Fruit fly (Drosophila melanogaster) whole organism, embryonic: Measurements from ENCODE around the gene CG34180.

Experiments
- Adf1 ChIP-seq: fragments of 200-800 bp; sonication (Bioruptor generic); IDR thresholded peaks from 2 replicates; pipeline ENCODE4 v1.3.6; 2022; ENCODE audit warnings: missing biosample characterization, missing genetic modification characterization
- Awh ChIP-seq: fragments of 200-800 bp; sonication (Bioruptor generic); IDR thresholded peaks from 2 replicates; pipeline ENCODE4, ENCODE4 v1.3.6; 2022; ENCODE audit warnings: missing biosample characterization, missing genetic modification characterization
- Bgb ChIP-seq: fragments of 200-800 bp; sonication (Bioruptor generic); IDR thresholded peaks from 2 replicates; pipeline ENCODE4 v1.3.6; 2022; ENCODE audit warnings: missing biosample characterization, missing genetic modification characterization; ENCODE audit not compliant: partially characterized antibody
- Blimp-1 ChIP-seq: fragments of 200-800 bp; sonication (Bioruptor generic); optimal IDR thresholded peaks from 3 replicates; lab custom pipeline; 2018; ENCODE audit warnings: missing biosample characterization, missing genetic modification characterization, mild to moderate bottlenecking, moderate library complexity, missing genetic modification reagents
- CG10431 ChIP-seq: fragments of 200-800 bp; sonication (Bioruptor generic); optimal IDR thresholded peaks from 3 replicates; lab custom pipeline; 2018; ENCODE audit warnings: missing biosample characterization, mild to moderate bottlenecking, missing genetic modification characterization
- CG10654 ChIP-seq: fragments of 200-800 bp; sonication (Bioruptor generic); optimal IDR thresholded peaks from 2 replicates; lab custom pipeline; 2016; ENCODE audit warnings: missing biosample characterization, missing genetic modification characterization
- CG12155 ChIP-seq: fragments of 200-800 bp; sonication (Bioruptor generic); optimal IDR thresholded peaks from 3 replicates; lab custom pipeline; 2016; ENCODE audit warnings: missing biosample characterization, missing genetic modification characterization
- CG12744 ChIP-seq: fragments of 200-800 bp; sonication (Bioruptor generic); optimal IDR thresholded peaks from 2 replicates; lab custom pipeline; 2016; ENCODE audit warnings: missing biosample characterization, missing genetic modification characterization
- CG13424 ChIP-seq: fragments of 200-800 bp; sonication (Bioruptor generic); optimal IDR thresholded peaks from 2 replicates; lab custom pipeline; 2019; ENCODE audit warnings: missing biosample characterization, mild to moderate bottlenecking, missing genetic modification characterization, moderate library complexity
- CG17328 ChIP-seq: fragments of 200-800 bp; sonication (Bioruptor generic); IDR thresholded peaks from 2 replicates; pipeline ENCODE4 v1.3.6; 2022; ENCODE audit warnings: missing biosample characterization, missing genetic modification characterization
- CG1792 ChIP-seq: fragments of 200-800 bp; sonication (Bioruptor generic); optimal IDR thresholded peaks from 2 replicates; lab custom pipeline; 2016; ENCODE audit warnings: missing biosample characterization, missing genetic modification characterization
- CG2120 ChIP-seq: fragments of 200-800 bp; sonication (Bioruptor generic); optimal IDR thresholded peaks from 3 replicates; lab custom pipeline; 2016; ENCODE audit warnings: missing biosample characterization, missing genetic modification characterization
- CG4617 ChIP-seq: fragments of 200-800 bp; sonication (Bioruptor generic); optimal IDR thresholded peaks from 3 replicates; lab custom pipeline; 2016; ENCODE audit warnings: missing biosample characterization, missing genetic modification characterization, borderline replicate concordance
- CG9932 ChIP-seq: fragments of 200-800 bp; sonication (Bioruptor generic); IDR thresholded peaks from 2 replicates; pipeline ENCODE4 v1.3.6; 2022; ENCODE audit warnings: missing biosample characterization, missing genetic modification characterization
- D19A ChIP-seq: fragments of 200-800 bp; optimal IDR thresholded peaks from 3 replicates; lab custom pipeline; 2019; ENCODE audit warnings: missing biosample characterization, mild to moderate bottlenecking, missing genetic modification characterization, moderate library complexity
- E2f1 ChIP-seq: fragments of 200-800 bp; sonication (Bioruptor generic); IDR thresholded peaks from 2 replicates; pipeline ENCODE4 v1.3.6; 2022; ENCODE audit warnings: missing biosample characterization, missing genetic modification characterization
- E2f2 ChIP-seq: fragments of 200-800 bp; sonication (Bioruptor generic); IDR thresholded peaks from 2 replicates; pipeline ENCODE4 v1.3.6; 2022; ENCODE audit warnings: missing biosample characterization, missing genetic modification characterization
- Ets97D ChIP-seq: fragments of 200-800 bp; sonication (Bioruptor generic); optimal IDR thresholded peaks from 3 replicates; lab custom pipeline; 2016; ENCODE audit warnings: missing biosample characterization, missing genetic modification characterization
- Gsc ChIP-seq: fragments of 200-800 bp; sonication (Bioruptor generic); IDR thresholded peaks from 2 replicates; pipeline ENCODE4 v1.3.6; 2022; ENCODE audit warnings: missing biosample characterization, missing genetic modification characterization
- H2.0 ChIP-seq: fragments of 200-800 bp; sonication (Bioruptor generic); IDR thresholded peaks from 2 replicates; pipeline ENCODE4 v1.3.6; 2022; ENCODE audit warnings: missing biosample characterization, missing genetic modification characterization
- Jarid2 ChIP-seq: fragments of 200-800 bp; sonication (Bioruptor generic); optimal IDR thresholded peaks from 3 replicates; lab custom pipeline; 2017; ENCODE audit warnings: mild to moderate bottlenecking, missing biosample characterization, missing genetic modification reagents, missing genetic modification characterization
- Med ChIP-seq: fragments of 200-800 bp; sonication (Bioruptor generic); peaks from one replicate; lab custom pipeline; 2016; ENCODE audit warnings: missing biosample characterization, missing genetic modification characterization, mild to moderate bottlenecking, inconsistent platforms, moderate library complexity
- Myb ChIP-seq: fragments of 200-800 bp; sonication (Bioruptor generic); optimal IDR thresholded peaks from 2 replicates; lab custom pipeline; 2016; ENCODE audit warnings: missing biosample characterization, missing genetic modification characterization
- NFAT ChIP-seq: fragments of 200-800 bp; sonication (Bioruptor generic); IDR thresholded peaks from 2 replicates; pipeline ENCODE4 v1.3.6; 2022; ENCODE audit warnings: missing biosample characterization, missing genetic modification characterization
- PHDP ChIP-seq: fragments of 200-800 bp; sonication (Bioruptor generic); optimal IDR thresholded peaks from 3 replicates; lab custom pipeline; 2018; ENCODE audit warnings: missing biosample characterization, mild to moderate bottlenecking, missing genetic modification characterization, moderate library complexity
- Rx ChIP-seq: fragments of 200-800 bp; sonication (Bioruptor generic); IDR thresholded peaks from 2 replicates; pipeline ENCODE4 v1.3.6; 2022; ENCODE audit warnings: missing biosample characterization, missing genetic modification characterization
- Scr ChIP-seq: fragments of 200-800 bp; sonication (Bioruptor generic); IDR thresholded peaks from 2 replicates; pipeline ENCODE4 v1.3.6; 2022; ENCODE audit warnings: missing biosample characterization, missing genetic modification characterization; ENCODE audit not compliant: partially characterized antibody
- Xbp1 ChIP-seq: fragments of 200-800 bp; sonication (Bioruptor generic); optimal IDR thresholded peaks from 3 replicates; lab custom pipeline; 2016; ENCODE audit warnings: missing biosample characterization, mild to moderate bottlenecking, missing genetic modification characterization
- abd-A ChIP-seq: fragments of 200-800 bp; sonication (Bioruptor generic); optimal IDR thresholded peaks from 3 replicates; lab custom pipeline; 2019; ENCODE audit warnings: missing biosample characterization, mild to moderate bottlenecking, missing genetic modification characterization, moderate library complexity
- amos ChIP-seq: fragments of 200-800 bp; sonication (Bioruptor generic); IDR thresholded peaks from 2 replicates; pipeline ENCODE4 v1.3.6; 2022; ENCODE audit warnings: missing biosample characterization, missing genetic modification characterization; ENCODE audit not compliant: partially characterized antibody
- ara ChIP-seq: fragments of 200-800 bp; sonication (Bioruptor generic); IDR thresholded peaks from 2 replicates; pipeline ENCODE4 v1.3.6; 2022; ENCODE audit warnings: missing biosample characterization, missing genetic modification characterization
- cg ChIP-seq: fragments of 200-800 bp; sonication (Bioruptor generic); optimal IDR thresholded peaks from 3 replicates; lab custom pipeline; 2019; ENCODE audit warnings: missing biosample characterization, mild to moderate bottlenecking, missing genetic modification characterization, moderate library complexity
- chinmo ChIP-seq: fragments of 200-800 bp; sonication (Bioruptor generic); IDR thresholded peaks from 4 replicates; pipeline ENCODE4 v1.3.6; 2022; ENCODE audit warnings: missing biosample characterization, missing genetic modification characterization; ENCODE audit not compliant: partially characterized antibody
- corto ChIP-seq: fragments of 200-800 bp; sonication (Bioruptor generic); optimal IDR thresholded peaks from 2 replicates; lab custom pipeline; 2016; ENCODE audit warnings: missing biosample characterization, mild to moderate bottlenecking, missing genetic modification characterization, moderate library complexity
- fd3F ChIP-seq: fragments of 200-800 bp; sonication (Bioruptor generic); optimal IDR thresholded peaks from 2 replicates; lab custom pipeline; 2018; ENCODE audit warnings: missing biosample characterization, mild to moderate bottlenecking, missing genetic modification characterization, moderate library complexity
- ftz-f1 ChIP-seq: fragments of 200-800 bp; sonication (Bioruptor generic); optimal IDR thresholded peaks from 2 replicates; lab custom pipeline; 2016; ENCODE audit warnings: missing biosample characterization, missing genetic modification characterization
- grn ChIP-seq: fragments of 200-800 bp; sonication (Bioruptor generic); optimal IDR thresholded peaks from 3 replicates; lab custom pipeline; 2017; ENCODE audit warnings: missing biosample characterization, missing genetic modification characterization
- hbn ChIP-seq: fragments of 200-800 bp; sonication (Bioruptor generic); IDR thresholded peaks from 2 replicates; pipeline ENCODE4 v1.3.6; 2022; ENCODE audit warnings: missing biosample characterization, missing genetic modification characterization; ENCODE audit not compliant: partially characterized antibody
- jing ChIP-seq: fragments of 200-800 bp; sonication (Bioruptor generic); optimal IDR thresholded peaks from 2 replicates; lab custom pipeline; 2018; ENCODE audit warnings: missing biosample characterization, mild to moderate bottlenecking, missing genetic modification characterization
- lab ChIP-seq: fragments of 200-800 bp; sonication (Bioruptor generic); optimal IDR thresholded peaks from 3 replicates; lab custom pipeline; 2017; ENCODE audit warnings: missing biosample characterization, missing genetic modification characterization, mild to moderate bottlenecking, moderate library complexity, missing genetic modification reagents
- nerfin-1 ChIP-seq: fragments of 200-800 bp; sonication (Bioruptor generic); optimal IDR thresholded peaks from 3 replicates; lab custom pipeline; 2019; ENCODE audit warnings: missing biosample characterization, mild to moderate bottlenecking, missing genetic modification characterization, moderate library complexity
- oc ChIP-seq: fragments of 200-800 bp; sonication (Bioruptor generic); optimal IDR thresholded peaks from 2 replicates; lab custom pipeline; 2018; ENCODE audit warnings: missing biosample characterization, mild to moderate bottlenecking, missing genetic modification characterization, moderate library complexity
- onecut ChIP-seq: fragments of 200-800 bp; sonication (Bioruptor generic); IDR thresholded peaks from 2 replicates; pipeline ENCODE4 v1.3.6; 2022; ENCODE audit warnings: missing biosample characterization, missing genetic modification characterization
- phol ChIP-seq: fragments of 200-800 bp; sonication (Bioruptor generic); optimal IDR thresholded peaks from 3 replicates; lab custom pipeline; 2018; ENCODE audit warnings: missing biosample characterization, mild to moderate bottlenecking, missing genetic modification characterization, moderate library complexity
- psq ChIP-seq: fragments of 200-800 bp; sonication (Bioruptor generic); optimal IDR thresholded peaks from 2 replicates; lab custom pipeline; 2017; ENCODE audit warnings: missing biosample characterization, missing genetic modification characterization
- rib ChIP-seq: fragments of 200-800 bp; sonication (Bioruptor generic); IDR thresholded peaks from 2 replicates; pipeline ENCODE4 v1.3.6; 2022; ENCODE audit warnings: missing biosample characterization, missing genetic modification characterization
- scrt ChIP-seq: fragments of 200-800 bp; sonication (Bioruptor generic); optimal IDR thresholded peaks from 2 replicates; lab custom pipeline; 2018; ENCODE audit warnings: missing biosample characterization, mild to moderate bottlenecking, missing genetic modification characterization, moderate library complexity
- so ChIP-seq: fragments of 200-800 bp; sonication (Bioruptor generic); IDR thresholded peaks from 3 replicates; pipeline ENCODE4 v1.3.6; 2022; ENCODE audit warnings: missing biosample characterization, missing genetic modification characterization
- sug ChIP-seq: fragments of 200-800 bp; optimal IDR thresholded peaks from 2 replicates; lab custom pipeline; 2019; ENCODE audit warnings: missing biosample characterization, mild to moderate bottlenecking, missing genetic modification characterization, moderate library complexity
- trh ChIP-seq: fragments of 200-800 bp; sonication (Bioruptor generic); optimal IDR thresholded peaks from 2 replicates; lab custom pipeline; 2016; ENCODE audit warnings: missing biosample characterization, missing genetic modification characterization
- vfl ChIP-seq: fragments of 200-800 bp; sonication (Bioruptor generic); optimal IDR thresholded peaks from 2 replicates; lab custom pipeline; 2016; ENCODE audit warnings: missing biosample characterization, missing genetic modification characterization

CG34180 gene

dm6 chr2L:6082157-6082645 is 21.9 kb downstream of the CG34180 start, which contains the start of gene Kr-h1 (continued):
- no peak for TF ChIP-seq onecut
- no peak for TF ChIP-seq psq
- peak; percentile 23; the same call in 1 of the 2 replicates for TF ChIP-seq Bgb (GFP tag; lab: Robert Waterston, UW)
- TF ChIP-seq E2f1, result no peak
- TF ChIP-seq oc, result no peak
- TF ChIP-seq D19A, result no peak
- TF ChIP-seq CG10431, result no peak
- TF ChIP-seq CG13424 (tag; lab: Kevin White, UChicago), result no peak
- TF ChIP-seq vfl (GFP tag; lab: Kevin White, UChicago), result no peak
- 0 out of 2 replicates have a peak, but pooled peaks have one; percentile 12 for TF ChIP-seq Scr
- TF ChIP-seq lab (GFP tag; lab: Kevin White, UChicago), result no peak
- peak; percentile 17; the same call in 1 of the 2 replicates for TF ChIP-seq CG9932
- peak; percentile 72 for TF ChIP-seq CG12155 (GFP tag; lab: Kevin White, UChicago)
- TF ChIP-seq H2.0 (GFP tag; lab: Robert Waterston, UW), result no peak
- TF ChIP-seq Blimp-1 (GFP tag; lab: Kevin White, UChicago), result peak; percentile 37
- peak; percentile 67 for TF ChIP-seq cg (GFP tag; lab: Kevin White, UChicago)
- no peak for TF ChIP-seq Awh (GFP tag; lab: Robert Waterston, UW)
- TF ChIP-seq Myb, result no peak
- TF ChIP-seq CG17328 (GFP tag; lab: Robert Waterston, UW), result no peak
- TF ChIP-seq abd-A (tag; lab: Kevin White, UChicago), result peak; percentile 6
- TF ChIP-seq PHDP (tag; lab: Kevin White, UChicago), result no peak
- TF ChIP-seq Ets97D (GFP tag; lab: Kevin White, UChicago), result no peak
- TF ChIP-seq Rx (GFP tag; lab: Robert Waterston, UW), result no peak
- no peak for TF ChIP-seq Med
- TF ChIP-seq trh, result no peak
- peak; percentile 75 for TF ChIP-seq sug (tag; lab: Kevin White, UChicago)
- TF ChIP-seq phol (tag; lab: Kevin White, UChicago), result no peak
- TF ChIP-seq grn, result peak; percentile 46
- TF ChIP-seq jing (GFP tag; lab: Kevin White, UChicago), result no peak
- TF ChIP-seq scrt (GFP tag; lab: Kevin White, UChicago), result peak; percentile 14
- peak; percentile 27; the same call in 1 of the 2 replicates for TF ChIP-seq amos
- TF ChIP-seq CG4617 (GFP tag; lab: Kevin White, UChicago), result no peak
- TF ChIP-seq fd3F (GFP tag; lab: Kevin White, UChicago), result no peak
- TF ChIP-seq Gsc (GFP tag; lab: Robert Waterston, UW), result no peak
- TF ChIP-seq CG12744 (GFP tag; lab: Kevin White, UChicago), result no peak
- TF ChIP-seq Xbp1, result no peak
- TF ChIP-seq ftz-f1 (GFP tag; lab: Kevin White, UChicago), result peak; percentile 44
- no peak for TF ChIP-seq nerfin-1 (tag; lab: Kevin White, UChicago)
- peak; percentile 43 for TF ChIP-seq corto (GFP tag; lab: Kevin White, UChicago)
- TF ChIP-seq CG10654 (GFP tag; lab: Kevin White, UChicago), result no peak
- peak; percentile 100 for TF ChIP-seq Adf1 (GFP tag; lab: Robert Waterston, UW)
- TF ChIP-seq CG1792 (GFP tag; lab: Kevin White, UChicago), result no peak
- TF ChIP-seq so (GFP tag; lab: Robert Waterston, UW), result 0 out of 3 replicates have a peak, but pooled peaks have one; percentile 35
- no peak for TF ChIP-seq NFAT (GFP tag; lab: Robert Waterston, UW)
- no peak for TF ChIP-seq E2f2
- TF ChIP-seq ara (GFP tag; lab: Robert Waterston, UW), result no peak
- TF ChIP-seq chinmo (GFP tag; lab: Robert Waterston, UW), result peak; percentile 96
- TF ChIP-seq CG2120 (GFP tag; lab: Kevin White, UChicago), result no peak
- TF ChIP-seq rib (GFP tag; lab: Robert Waterston, UW), result peak; percentile 85
- TF ChIP-seq Jarid2, result peak; percentile 33
- TF ChIP-seq hbn (GFP tag; lab: Robert Waterston, UW), result no peak
